Fruit fly (Drosophila melanogaster) whole organism, embryonic: ENCODE data around the gene CG15473.

Source experiments
- Asciz ChIP-seq: fragments of 200-800 bp; sonication (Bioruptor generic); optimal IDR thresholded peaks from 2 replicates; lab custom pipeline; 2017; ENCODE audit warnings: missing biosample characterization, mild to moderate bottlenecking, missing genetic modification characterization, missing genetic modification reagents
- Bgb ChIP-seq: fragments of 200-800 bp; sonication (Bioruptor generic); IDR thresholded peaks from 2 replicates; pipeline ENCODE4 v1.3.6; 2022; ENCODE audit warnings: missing biosample characterization, missing genetic modification characterization; ENCODE audit not compliant: partially characterized antibody
- CG10979 ChIP-seq: fragments of 200-800 bp; sonication (Bioruptor generic); optimal IDR thresholded peaks from 2 replicates; lab custom pipeline; 2018; ENCODE audit warnings: missing biosample characterization, mild to moderate bottlenecking, missing genetic modification characterization, moderate library complexity
- CG12299 ChIP-seq: fragments of 200-800 bp; sonication (Bioruptor generic); optimal IDR thresholded peaks from 2 replicates; lab custom pipeline; 2018; ENCODE audit warnings: missing biosample characterization, mild to moderate bottlenecking, missing genetic modification characterization
- CG1233 ChIP-seq: fragments of 200-800 bp; sonication (Bioruptor generic); optimal IDR thresholded peaks from 4 replicates; lab custom pipeline; 2018; ENCODE audit warnings: missing biosample characterization, mild to moderate bottlenecking, missing genetic modification characterization
- CG12391 ChIP-seq: fragments of 200-800 bp; sonication (Bioruptor generic); optimal IDR thresholded peaks from 3 replicates; lab custom pipeline; 2018; ENCODE audit warnings: missing biosample characterization, mild to moderate bottlenecking, missing genetic modification characterization, moderate library complexity
- CG12744 ChIP-seq: fragments of 200-800 bp; sonication (Bioruptor generic); optimal IDR thresholded peaks from 2 replicates; lab custom pipeline; 2016; ENCODE audit warnings: missing biosample characterization, missing genetic modification characterization
- CG13296 ChIP-seq: fragments of 200-800 bp; sonication (Bioruptor generic); optimal IDR thresholded peaks from 3 replicates; lab custom pipeline; 2018; ENCODE audit warnings: missing biosample characterization, mild to moderate bottlenecking, missing genetic modification characterization
- CG13624 ChIP-seq: fragments of 200-800 bp; sonication (Bioruptor generic); optimal IDR thresholded peaks from 2 replicates; lab custom pipeline; 2016; ENCODE audit warnings: missing biosample characterization, missing genetic modification characterization
- CG15269 ChIP-seq: fragments of 200-800 bp; sonication (Bioruptor generic); optimal IDR thresholded peaks from 2 replicates; lab custom pipeline; 2018; ENCODE audit warnings: missing biosample characterization, mild to moderate bottlenecking, missing genetic modification characterization, moderate library complexity
- CG15601 ChIP-seq: fragments of 200-800 bp; sonication (Bioruptor generic); optimal IDR thresholded peaks from 3 replicates; lab custom pipeline; 2019; ENCODE audit warnings: missing biosample characterization, mild to moderate bottlenecking, missing genetic modification characterization, moderate library complexity
- CG15696 ChIP-seq: fragments of 200-800 bp; sonication (Bioruptor generic); optimal IDR thresholded peaks from 2 replicates; lab custom pipeline; 2019; ENCODE audit warnings: missing biosample characterization, mild to moderate bottlenecking, missing genetic modification characterization, moderate library complexity
- CG17359 ChIP-seq: fragments of 200-800 bp; sonication (Bioruptor generic); optimal IDR thresholded peaks from 3 replicates; lab custom pipeline; 2018; ENCODE audit warnings: missing biosample characterization, mild to moderate bottlenecking, missing genetic modification characterization, moderate library complexity
- CG17802 ChIP-seq: fragments of 200-800 bp; sonication (Bioruptor generic); optimal IDR thresholded peaks from 2 replicates; lab custom pipeline; 2018; ENCODE audit warnings: missing biosample characterization, mild to moderate bottlenecking, missing genetic modification characterization, moderate library complexity
- CG1792 ChIP-seq: fragments of 200-800 bp; sonication (Bioruptor generic); optimal IDR thresholded peaks from 2 replicates; lab custom pipeline; 2016; ENCODE audit warnings: missing biosample characterization, missing genetic modification characterization
- CG2199 ChIP-seq: fragments of 200-800 bp; sonication (Bioruptor generic); IDR thresholded peaks from 3 replicates; pipeline ENCODE4 v1.3.6; 2022; ENCODE audit warnings: missing biosample characterization, missing genetic modification characterization
- CG42726 ChIP-seq: fragments of 200-800 bp; sonication (Bioruptor generic); IDR thresholded peaks from 2 replicates; pipeline ENCODE4 v1.3.6; 2022; ENCODE audit warnings: missing biosample characterization, missing genetic modification characterization; ENCODE audit not compliant: partially characterized antibody
- CG5953 ChIP-seq: fragments of 200-800 bp; sonication (Bioruptor generic); IDR thresholded peaks from 2 replicates; pipeline ENCODE4 v1.3.6; 2022; ENCODE audit warnings: missing biosample characterization, missing genetic modification characterization
- Doc2 ChIP-seq: fragments of 200-800 bp; sonication (Bioruptor generic); IDR thresholded peaks from 2 replicates; pipeline ENCODE4 v1.3.6; 2022; ENCODE audit warnings: missing biosample characterization, missing genetic modification characterization
- HLHmδ ChIP-seq: fragments of 200-800 bp; sonication (Bioruptor generic); optimal IDR thresholded peaks from 2 replicates; lab custom pipeline; 2018; ENCODE audit warnings: missing biosample characterization, mild to moderate bottlenecking, missing genetic modification characterization, moderate library complexity
- HmgZ ChIP-seq: fragments of 200-800 bp; sonication (Bioruptor generic); optimal IDR thresholded peaks from 2 replicates; lab custom pipeline; 2018; ENCODE audit warnings: missing biosample characterization, mild to moderate bottlenecking, missing genetic modification characterization
- Hr39 ChIP-seq: fragments of >200 bp; optimal IDR thresholded peaks from 2 replicates; lab custom pipeline; 2017
- Mes4 ChIP-seq: fragments of 200-800 bp; sonication (Bioruptor generic); optimal IDR thresholded peaks from 2 replicates; lab custom pipeline; 2016; ENCODE audit warnings: missing biosample characterization, missing genetic modification characterization
- NC2β ChIP-seq: fragments of 200-800 bp; sonication (Bioruptor generic); optimal IDR thresholded peaks from 2 replicates; lab custom pipeline; 2016; ENCODE audit warnings: missing biosample characterization, missing genetic modification characterization
- Nf-YA ChIP-seq: fragments of 200-800 bp; sonication (Bioruptor generic); IDR thresholded peaks from 2 replicates; pipeline ENCODE4 v1.3.6; 2022; ENCODE audit warnings: missing biosample characterization, missing genetic modification characterization
- Oli ChIP-seq: fragments of 200-800 bp; sonication (Bioruptor generic); optimal IDR thresholded peaks from 2 replicates; lab custom pipeline; 2018; ENCODE audit warnings: missing biosample characterization, mild to moderate bottlenecking, missing genetic modification characterization, moderate library complexity
- Opbp ChIP-seq: fragments of 200-800 bp; sonication (Bioruptor generic); IDR thresholded peaks from 3 replicates; pipeline ENCODE4 v1.3.6; 2022; ENCODE audit warnings: missing biosample characterization, missing genetic modification characterization; ENCODE audit not compliant: partially characterized antibody
- Ravus ChIP-seq: fragments of 200-800 bp; sonication (Bioruptor generic); IDR thresholded peaks from 2 replicates; pipeline ENCODE4 v1.3.6; 2022; ENCODE audit warnings: missing biosample characterization, missing genetic modification characterization
- Rfx ChIP-seq: fragments of 200-800 bp; sonication (Bioruptor generic); IDR thresholded peaks from 2 replicates; pipeline ENCODE4 v1.3.6; 2022; ENCODE audit warnings: missing biosample characterization, missing genetic modification characterization
- al ChIP-seq: fragments of 200-800 bp; sonication (Bioruptor generic); IDR thresholded peaks from 2 replicates; pipeline ENCODE4 v1.3.6; 2022; ENCODE audit warnings: missing biosample characterization, missing genetic modification characterization
- ash1 ChIP-seq: fragments of 200-800 bp; sonication (Bioruptor generic); optimal IDR thresholded peaks from 2 replicates; lab custom pipeline; 2018; ENCODE audit warnings: missing biosample characterization, mild to moderate bottlenecking, missing genetic modification characterization
- bcd ChIP-seq: fragments of 200-800 bp; sonication (Bioruptor generic); optimal IDR thresholded peaks from 2 replicates; lab custom pipeline; 2017; ENCODE audit warnings: missing biosample characterization, mild to moderate bottlenecking, missing genetic modification characterization
- bigmax ChIP-seq: fragments of 200-800 bp; sonication (Bioruptor generic); optimal IDR thresholded peaks from 2 replicates; lab custom pipeline; 2018; ENCODE audit warnings: missing biosample characterization, mild to moderate bottlenecking, missing genetic modification characterization
- corto ChIP-seq: fragments of 200-800 bp; sonication (Bioruptor generic); optimal IDR thresholded peaks from 2 replicates; lab custom pipeline; 2016; ENCODE audit warnings: missing biosample characterization, mild to moderate bottlenecking, missing genetic modification characterization, moderate library complexity
- ham ChIP-seq: fragments of 200-800 bp; sonication (Bioruptor generic); IDR thresholded peaks from 2 replicates; pipeline ENCODE4 v1.3.6; 2022; ENCODE audit warnings: missing biosample characterization, missing genetic modification characterization
- her ChIP-seq: fragments of 200-800 bp; sonication (Bioruptor generic); optimal IDR thresholded peaks from 2 replicates; lab custom pipeline; 2016; ENCODE audit warnings: missing biosample characterization, missing genetic modification characterization
- p53 ChIP-seq: fragments of 200-800 bp; sonication (Bioruptor generic); optimal IDR thresholded peaks from 2 replicates; lab custom pipeline; 2016; ENCODE audit warnings: missing biosample characterization, missing genetic modification characterization
- ro ChIP-seq: fragments of 200-800 bp; sonication (Bioruptor generic); IDR thresholded peaks from 2 replicates; pipeline ENCODE4 v1.3.6; 2022; ENCODE audit warnings: missing biosample characterization, missing genetic modification characterization
- shn ChIP-seq: fragments of 200-800 bp; sonication (Bioruptor generic); optimal IDR thresholded peaks from 3 replicates; lab custom pipeline; 2016; ENCODE audit warnings: missing biosample characterization, missing genetic modification characterization
- stwl ChIP-seq: fragments of 200-800 bp; sonication (Bioruptor generic); optimal IDR thresholded peaks from 3 replicates; lab custom pipeline; 2018; ENCODE audit warnings: missing biosample characterization, mild to moderate bottlenecking, missing genetic modification characterization, moderate library complexity
- tgo ChIP-seq: fragments of 200-800 bp; sonication (Bioruptor generic); IDR thresholded peaks from 3 replicates; pipeline ENCODE4 v1.3.6; 2022; ENCODE audit warnings: missing biosample characterization, missing genetic modification characterization
- tup ChIP-seq: fragments of 200-800 bp; sonication (Bioruptor generic); optimal IDR thresholded peaks from 2 replicates; lab custom pipeline; 2016; ENCODE audit warnings: missing biosample characterization, mild to moderate bottlenecking, missing genetic modification characterization, moderate library complexity

Gene CG15473

dm6 chrX:4684444-4684924 is 30.2 kb upstream of the CG15473 start (continued):
- TF ChIP-seq Rfx (GFP tag; lab: Robert Waterston, UW) = peak; percentile 96
- TF ChIP-seq CG10979 = peak; percentile 57
- peak; percentile 76 for TF ChIP-seq bcd (GFP tag; lab: Kevin White, UChicago)
- TF ChIP-seq Oli (tag; lab: Kevin White, UChicago) = peak; percentile 75
- TF ChIP-seq al (GFP tag; lab: Robert Waterston, UW) = peak; percentile 87
- peak; percentile 63 for TF ChIP-seq CG12299 (tag; lab: Kevin White, UChicago)
- peak; percentile 98 for TF ChIP-seq stwl (tag; lab: Kevin White, UChicago)
- peak; percentile 88 for TF ChIP-seq HmgZ (tag; lab: Kevin White, UChicago)
- peak; percentile 6 for TF ChIP-seq bigmax
- TF ChIP-seq Mes4 = peak; percentile 46
- TF ChIP-seq Bgb = peak; percentile 90
- TF ChIP-seq CG15601 (tag; lab: Kevin White, UChicago) = peak; percentile 52
- peak; percentile 37; the same call in 1 of the 2 replicates for TF ChIP-seq Doc2
- peak; percentile 89 for TF ChIP-seq tgo (GFP tag; lab: Robert Waterston, UW)
- TF ChIP-seq Hr39 (lab: Kevin White, UChicago) = no peak
- TF ChIP-seq Ravus (GFP tag; lab: Robert Waterston, UW) = peak; percentile 46; the same call in 1 of the 2 replicates
- peak; percentile 76; the same call in 1 of the 2 replicates for TF ChIP-seq Nf-YA (GFP tag; lab: Robert Waterston, UW)
- peak; percentile 73 for TF ChIP-seq CG1233 (GFP tag; lab: Kevin White, UChicago)
- peak; percentile 77 for TF ChIP-seq CG12391 (tag; lab: Kevin White, UChicago)
- peak; percentile 66 for TF ChIP-seq tup (GFP tag; lab: Kevin White, UChicago)
- peak; percentile 78; the same call in 2 of the 3 replicates for TF ChIP-seq Opbp
- peak; percentile 87 for TF ChIP-seq CG13624 (GFP tag; lab: Kevin White, UChicago)
- TF ChIP-seq CG17802 (tag; lab: Kevin White, UChicago) = peak; percentile 21
- peak; percentile 91 for TF ChIP-seq CG42726
- TF ChIP-seq CG15269 (tag; lab: Kevin White, UChicago) = peak; percentile 85
- peak; percentile 37; the same call in 1 of the 2 replicates for TF ChIP-seq ro
- peak; percentile 78 for TF ChIP-seq ash1 (GFP tag; lab: Kevin White, UChicago)
- peak; percentile 86 for TF ChIP-seq her (GFP tag; lab: Kevin White, UChicago)
- TF ChIP-seq Asciz = peak; percentile 86
- peak; percentile 88 for TF ChIP-seq shn (GFP tag; lab: Kevin White, UChicago)
- peak; percentile 61 for TF ChIP-seq CG15696
- TF ChIP-seq ham = peak; percentile 76
- 0 out of 3 replicates have a peak, but pooled peaks have one; percentile 56 for TF ChIP-seq CG2199 (GFP tag; lab: Robert Waterston, UW)
- TF ChIP-seq CG1792 (GFP tag; lab: Kevin White, UChicago) = peak; percentile 69
- TF ChIP-seq NC2β (GFP tag; lab: Kevin White, UChicago) = peak; percentile 61
- no peak for TF ChIP-seq corto
- peak; percentile 77 for TF ChIP-seq CG13296
- peak; percentile 76 for TF ChIP-seq CG5953 (GFP tag; lab: Robert Waterston, UW)
- TF ChIP-seq p53 (GFP tag; lab: Kevin White, UChicago) = peak; percentile 72
- peak; percentile 76 for TF ChIP-seq CG12744 (GFP tag; lab: Kevin White, UChicago)
- no peak for TF ChIP-seq HLHmδ (GFP tag; lab: Kevin White, UChicago)
- TF ChIP-seq CG17359 = peak; percentile 74
